Worm (Caenorhabditis elegans) whole organism, mixed stage, embryonic: ENCODE data around the gene Y68A4B.3.

ENCODE experiments used
- M03D4.4 ChIP-seq: sonication (generic microtip); optimal IDR thresholded peaks from 2 replicates; lab custom pipeline; 2017; ENCODE audit warnings: mild to moderate bottlenecking, missing genetic modification characterization, missing compliant biosample characterization
- blmp-1 ChIP-seq: fragments of 150-350 bp; optimal IDR thresholded peaks from 2 replicates; lab custom pipeline; 2014; ENCODE audit warnings: missing biosample characterization, missing genetic modification characterization
- ceh-39 ChIP-seq: fragments of 150-350 bp; optimal IDR thresholded peaks from 2 replicates; lab custom pipeline; 2014; ENCODE audit warnings: missing biosample characterization, missing genetic modification characterization
- ceh-43 ChIP-seq: fragments of 200-800 bp; sonication (Bioruptor generic); optimal IDR thresholded peaks from 2 replicates; lab custom pipeline; 2018; ENCODE audit warnings: mild to moderate bottlenecking, missing genetic modification characterization, moderate library complexity, missing compliant biosample characterization
- ces-1 ChIP-seq: fragments of 150-350 bp; optimal IDR thresholded peaks from 2 replicates; lab custom pipeline; 2014; ENCODE audit warnings: missing biosample characterization, missing genetic modification reagents, missing genetic modification characterization
- cnd-1 ChIP-seq: fragments of 200-800 bp; sonication (Bioruptor generic); optimal IDR thresholded peaks from 2 replicates; lab custom pipeline; 2018; ENCODE audit warnings: mild to moderate bottlenecking, missing genetic modification characterization, missing compliant biosample characterization
- elt-1 ChIP-seq: sonication (generic microtip); optimal IDR thresholded peaks from 2 replicates; lab custom pipeline; 2017; ENCODE audit warnings: missing genetic modification characterization, mild to moderate bottlenecking, missing compliant biosample characterization, antibody characterized with exemption, moderate library complexity, borderline replicate concordance; ENCODE audit not compliant: insufficient read depth
- elt-3 ChIP-seq: fragments of 150-350 bp; optimal IDR thresholded peaks from 2 replicates; lab custom pipeline; 2014; ENCODE audit warnings: missing biosample characterization, missing genetic modification characterization
- flh-1 ChIP-seq: fragments of 200-800 bp; sonication (Bioruptor generic); optimal IDR thresholded peaks from 2 replicates; lab custom pipeline; 2018; ENCODE audit warnings: mild to moderate bottlenecking, missing genetic modification characterization, moderate library complexity, missing compliant biosample characterization
- ham-2 ChIP-seq: fragments of 200-800 bp; sonication (Bioruptor generic); optimal IDR thresholded peaks from 2 replicates; lab custom pipeline; 2018; ENCODE audit warnings: mild to moderate bottlenecking, missing genetic modification characterization, missing compliant biosample characterization
- hlh-1 ChIP-seq: fragments of 150-350 bp; optimal IDR thresholded peaks from 2 replicates; lab custom pipeline; 2014; ENCODE audit warnings: missing biosample characterization, missing genetic modification reagents, missing genetic modification characterization
- lin-13 ChIP-seq: fragments of 150-350 bp; optimal IDR thresholded peaks from 2 replicates; lab custom pipeline; 2014; ENCODE audit warnings: missing biosample characterization, missing genetic modification characterization
- lin-32 ChIP-seq: fragments of 200-800 bp; sonication (Bioruptor generic); optimal IDR thresholded peaks from 2 replicates; lab custom pipeline; 2018; ENCODE audit warnings: mild to moderate bottlenecking, missing genetic modification characterization, missing compliant biosample characterization
- lsy-2 ChIP-seq: fragments of 150-350 bp; optimal IDR thresholded peaks from 2 replicates; lab custom pipeline; 2014; ENCODE audit warnings: missing biosample characterization, missing genetic modification characterization
- mab-5 ChIP-seq: fragments of 150-350 bp; optimal IDR thresholded peaks from 2 replicates; lab custom pipeline; 2014; ENCODE audit warnings: missing biosample characterization, missing genetic modification characterization
- mep-1 ChIP-seq: fragments of 150-350 bp; optimal IDR thresholded peaks from 2 replicates; lab custom pipeline; 2017; ENCODE audit warnings: missing biosample characterization, missing genetic modification reagents, missing genetic modification characterization, inconsistent platforms
- mls-2 ChIP-seq: sonication (generic microtip); optimal IDR thresholded peaks from 2 replicates; lab custom pipeline; 2016; ENCODE audit warnings: mild to moderate bottlenecking, missing genetic modification characterization, moderate library complexity, missing compliant biosample characterization
- nhr-12 ChIP-seq: fragments of 150-350 bp; optimal IDR thresholded peaks from 2 replicates; lab custom pipeline; 2014; ENCODE audit warnings: missing biosample characterization, missing genetic modification characterization
- nhr-2 ChIP-seq: fragments of 150-350 bp; optimal IDR thresholded peaks from 2 replicates; lab custom pipeline; 2014; ENCODE audit warnings: missing biosample characterization, missing genetic modification characterization
- nhr-237 ChIP-seq: fragments of 150-350 bp; optimal IDR thresholded peaks from 2 replicates; lab custom pipeline; 2014; ENCODE audit warnings: missing biosample characterization, missing genetic modification characterization
- nhr-28 ChIP-seq: fragments of 150-350 bp; optimal IDR thresholded peaks from 2 replicates; lab custom pipeline; 2014; ENCODE audit warnings: missing biosample characterization, missing genetic modification characterization
- nhr-76 ChIP-seq: sonication (generic microtip); optimal IDR thresholded peaks from 2 replicates; lab custom pipeline; 2017; ENCODE audit warnings: missing biosample characterization, missing genetic modification characterization
- pha-4 ChIP-seq: fragments of 150-350 bp; optimal IDR thresholded peaks from 2 replicates; lab custom pipeline; 2018; ENCODE audit warnings: missing biosample characterization, missing genetic modification reagents, missing genetic modification characterization
- sem-2 ChIP-seq: fragments of 200-800 bp; sonication (Bioruptor generic); optimal IDR thresholded peaks from 2 replicates; lab custom pipeline; 2018; ENCODE audit warnings: mild to moderate bottlenecking, missing genetic modification characterization, missing compliant biosample characterization
- snpc-4 ChIP-seq: fragments of 150-350 bp; optimal IDR thresholded peaks from 2 replicates; lab custom pipeline; 2014; ENCODE audit warnings: missing biosample characterization, missing genetic modification characterization
- sptf-1 ChIP-seq: sonication (generic microtip); optimal IDR thresholded peaks from 2 replicates; lab custom pipeline; 2017; ENCODE audit warnings: mild to moderate bottlenecking, missing genetic modification characterization, moderate library complexity, missing compliant biosample characterization
- tbx-8 ChIP-seq: fragments of 200-800 bp; sonication (Bioruptor generic); optimal IDR thresholded peaks from 2 replicates; lab custom pipeline; 2018; ENCODE audit warnings: mild to moderate bottlenecking, missing genetic modification characterization, moderate library complexity, missing compliant biosample characterization
- unc-120 ChIP-seq: sonication (generic microtip); optimal IDR thresholded peaks from 2 replicates; lab custom pipeline; 2017; ENCODE audit warnings: missing genetic modification characterization, missing compliant biosample characterization; ENCODE audit not compliant: poor library complexity, severe bottlenecking
- unc-39 ChIP-seq: fragments of 150-350 bp; optimal IDR thresholded peaks from 2 replicates; lab custom pipeline; 2014; ENCODE audit warnings: missing biosample characterization, missing genetic modification characterization
- unc-62 ChIP-seq: fragments of 150-350 bp; optimal IDR thresholded peaks from 2 replicates; lab custom pipeline; 2014; ENCODE audit warnings: missing biosample characterization, missing genetic modification reagents, missing genetic modification characterization
- zip-8 ChIP-seq: fragments of 150-350 bp; optimal IDR thresholded peaks from 2 replicates; lab custom pipeline; 2014; ENCODE audit warnings: missing biosample characterization, missing genetic modification characterization
- ztf-11 ChIP-seq: fragments of 150-350 bp; optimal IDR thresholded peaks from 2 replicates; lab custom pipeline; 2014; ENCODE audit warnings: missing biosample characterization, missing genetic modification characterization

The Y68A4B.3 gene

DNA sequence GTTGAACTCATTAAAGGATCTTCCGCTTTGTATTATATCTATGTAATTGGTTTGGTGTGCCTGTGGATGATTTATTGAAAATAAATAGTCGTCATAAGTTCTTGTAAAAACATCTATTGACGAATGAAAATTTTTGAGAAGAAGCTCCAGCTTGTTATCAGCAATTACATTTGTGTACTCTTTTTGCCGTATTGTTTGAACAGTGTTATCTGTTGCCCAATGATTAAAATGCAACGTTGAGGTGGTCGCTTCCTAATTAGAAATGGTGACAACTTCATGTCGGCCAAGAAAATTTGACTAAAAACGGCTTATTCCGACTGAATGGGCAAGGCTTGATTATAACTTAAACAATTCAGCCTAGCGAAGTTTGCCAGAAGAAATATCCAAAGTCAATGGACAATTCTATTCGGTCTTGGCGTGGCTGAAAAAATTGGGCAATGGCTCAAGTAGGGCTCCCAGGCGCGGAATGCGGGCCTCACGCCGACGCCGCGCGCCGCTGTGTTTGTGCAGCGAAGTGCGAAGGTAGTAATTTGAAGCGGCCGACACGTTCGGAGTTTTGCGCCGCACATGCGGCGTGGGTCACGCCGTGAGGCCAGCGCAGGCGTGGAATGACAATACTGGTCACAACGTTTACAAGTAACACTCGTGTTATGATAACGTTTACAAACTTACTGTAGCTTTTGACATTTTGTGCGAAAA lies 1.7 kb downstream of the Y68A4B.3 start:
- TF ChIP-seq nhr-28 (no peak), lsy-2 (tag; lab: Kevin White, UChicago) (no peak), mep-1 (tag; lab: Kevin White, UChicago) (no peak), unc-39 (no peak), elt-3 (tag; lab: Kevin White, UChicago) (no peak), sptf-1 (tag; lab: Kevin White, UChicago) (no peak), zip-8 (tag; lab: Kevin White, UChicago) (no peak), blmp-1 (tag; lab: Kevin White, UChicago) (no peak), nhr-2 (tag; lab: Kevin White, UChicago) (no peak), sem-2 (no peak), cnd-1 (tag; lab: Kevin White, UChicago) (no peak), ham-2 (no peak), ceh-39 (no peak), nhr-12 (tag; lab: Kevin White, UChicago) (no peak), snpc-4 (tag; lab: Kevin White, UChicago) (no peak), flh-1 (GFP tag; lab: Kevin White, UChicago) (no peak)

DNA sequence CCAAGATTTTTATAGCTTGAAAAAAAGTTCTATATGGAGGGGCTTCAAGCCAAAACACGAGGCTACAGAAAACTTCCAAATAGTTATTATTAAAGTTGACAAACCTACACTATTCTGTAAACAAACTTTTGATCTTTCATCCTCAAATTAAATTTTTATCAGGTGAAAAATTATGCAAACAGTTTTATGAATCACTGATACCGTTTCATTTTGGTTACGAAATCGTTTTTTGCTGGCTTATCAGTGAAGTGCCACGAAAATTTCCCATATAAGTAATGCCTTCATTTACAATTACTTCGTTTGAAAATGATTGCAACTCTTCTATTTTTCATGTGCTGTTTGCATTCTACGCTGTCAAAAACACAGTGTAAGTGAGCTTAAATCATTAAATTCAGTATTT lies 3.7 kb downstream of the Y68A4B.3 start, which contains the start of gene T19C9.8:
TSS of gene T19C9.8 (plus strand) at position 299 of the 400 bp plus-strand sequence.
- TF ChIP-seq mls-2 (tag; lab: Kevin White, UChicago), result no peak
- TF ChIP-seq M03D4.4, result no peak
- TF ChIP-seq unc-39, result no peak
- TF ChIP-seq mab-5 (tag; lab: Kevin White, UChicago), result no peak
- no peak for TF ChIP-seq hlh-1
- no peak for TF ChIP-seq lin-13
- no peak for TF ChIP-seq ceh-39
- no peak for TF ChIP-seq sptf-1 (tag; lab: Kevin White, UChicago)
- TF ChIP-seq elt-1, result no peak
- no peak for TF ChIP-seq nhr-237 (tag; lab: Kevin White, UChicago)
- no peak for TF ChIP-seq lin-32
- no peak for TF ChIP-seq nhr-12 (tag; lab: Kevin White, UChicago)
- TF ChIP-seq flh-1 (GFP tag; lab: Kevin White, UChicago), result no peak
- no peak for TF ChIP-seq tbx-8 (GFP tag; lab: Kevin White, UChicago)

DNA sequence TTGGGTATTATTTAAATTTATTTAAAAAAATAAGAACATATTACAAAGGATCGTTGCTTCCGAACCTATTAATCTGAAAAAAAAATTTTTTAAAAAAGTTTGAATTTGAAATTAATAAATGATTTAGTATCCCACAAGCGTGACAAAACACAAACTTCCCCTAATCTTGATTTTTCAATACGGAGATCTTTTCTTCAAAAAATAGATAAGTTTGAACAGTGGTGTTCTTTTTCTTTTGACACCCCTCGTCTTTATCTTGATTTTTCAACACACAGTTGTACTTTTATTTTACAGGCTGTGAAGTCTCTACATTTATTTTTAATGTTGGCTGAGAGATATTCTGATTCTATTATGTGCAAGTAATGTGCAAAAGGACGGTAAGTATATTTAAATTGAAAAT lies 6.1 kb downstream of the Y68A4B.3 start, which contains the start of gene T19C9.10:
TSS of gene T19C9.10 (plus strand) at position 248 of the 400 bp plus-strand sequence.
- TF ChIP-seq nhr-237 (tag; lab: Kevin White, UChicago) (no peak), elt-1 (peak; percentile 61)

ce11 chrV:17232403-17232802 lies 10.0 kb downstream of the Y68A4B.3 start:
- TF ChIP-seq lin-13 (no peak), ceh-43 (GFP tag; lab: Kevin White, UChicago) (no peak), ces-1 (GFP tag; lab: Kevin White, UChicago) (no peak), mls-2 (tag; lab: Kevin White, UChicago) (no peak), unc-39 (no peak), flh-1 (GFP tag; lab: Kevin White, UChicago) (no peak), elt-3 (tag; lab: Kevin White, UChicago) (no peak), pha-4 (no peak), zip-8 (tag; lab: Kevin White, UChicago) (no peak), unc-120 (tag; lab: Kevin White, UChicago) (no peak), hlh-1 (no peak), unc-62 (GFP tag; lab: Kevin White, UChicago) (no peak), M03D4.4 (no peak), cnd-1 (tag; lab: Kevin White, UChicago) (no peak), tbx-8 (GFP tag; lab: Kevin White, UChicago) (no peak), nhr-237 (tag; lab: Kevin White, UChicago) (no peak), lsy-2 (tag; lab: Kevin White, UChicago) (no peak)

- no peak for TF ChIP-seq ceh-39
- TF ChIP-seq ham-2, result no peak
- no peak for TF ChIP-seq elt-3 (tag; lab: Kevin White, UChicago)
- TF ChIP-seq pha-4, result no peak
- TF ChIP-seq elt-1, result no peak
- TF ChIP-seq lsy-2 (tag; lab: Kevin White, UChicago), result no peak
- no peak for TF ChIP-seq cnd-1 (tag; lab: Kevin White, UChicago)
- TF ChIP-seq mls-2 (tag; lab: Kevin White, UChicago), result no peak
- TF ChIP-seq ztf-11 (tag; lab: Kevin White, UChicago), result no peak
- no peak for TF ChIP-seq zip-8 (tag; lab: Kevin White, UChicago)
- no peak for TF ChIP-seq snpc-4 (tag; lab: Kevin White, UChicago)
- no peak for TF ChIP-seq ceh-43 (GFP tag; lab: Kevin White, UChicago)
- no peak for TF ChIP-seq lin-13
- TF ChIP-seq hlh-1, result no peak
- TF ChIP-seq mep-1 (tag; lab: Kevin White, UChicago), result no peak
- TF ChIP-seq nhr-237 (tag; lab: Kevin White, UChicago), result no peak
- no peak for TF ChIP-seq flh-1 (GFP tag; lab: Kevin White, UChicago)
- no peak for TF ChIP-seq nhr-76 (tag; lab: Kevin White, UChicago)
These were observed 16.3 kb downstream of the Y68A4B.3 start, which contains the start of gene srh-112 for ce11 chrV:17226119-17226518. Gene srh-112, minus strand, starts transcription at chrV:17226219.
